Fruit fly (Drosophila melanogaster) whole organism, prepupa: Measurements from ENCODE around the gene Lsp1alpha.

Experiments
- CG11294 ChIP-seq: fragments of 200-800 bp; sonication (Bioruptor generic); IDR thresholded peaks from 2 replicates; pipeline ENCODE4 v1.3.6; 2022; ENCODE audit warnings: missing biosample characterization, missing genetic modification characterization
- CG1621 ChIP-seq: fragments of 200-800 bp; sonication (Bioruptor generic); optimal IDR thresholded peaks from 3 replicates; lab custom pipeline; 2018; ENCODE audit warnings: missing biosample characterization, mild to moderate bottlenecking, missing genetic modification characterization
- CG3032 ChIP-seq: fragments of 200-800 bp; optimal IDR thresholded peaks from 2 replicates; lab custom pipeline; 2019; ENCODE audit warnings: missing biosample characterization, mild to moderate bottlenecking, missing genetic modification characterization, moderate library complexity
- CG6163 ChIP-seq: fragments of 200-800 bp; sonication (Bioruptor generic); IDR thresholded peaks from 3 replicates; pipeline ENCODE4 v1.3.6; 2022; ENCODE audit warnings: missing biosample characterization, missing genetic modification characterization
- CG6792 ChIP-seq: fragments of 200-800 bp; sonication (Bioruptor generic); optimal IDR thresholded peaks from 3 replicates; lab custom pipeline; 2016; ENCODE audit warnings: missing biosample characterization, missing genetic modification characterization
- CG9139 ChIP-seq: fragments of 200-800 bp; sonication (Bioruptor generic); optimal IDR thresholded peaks from 3 replicates; lab custom pipeline; 2017; ENCODE audit warnings: missing biosample characterization, mild to moderate bottlenecking, missing genetic modification characterization
- Eip78C ChIP-seq: fragments of 200-800 bp; sonication (Bioruptor generic); peaks from one replicate; lab custom pipeline; 2016; ENCODE audit warnings: missing biosample characterization, missing genetic modification characterization
- Lpt ChIP-seq: fragments of 200-800 bp; sonication (Bioruptor generic); optimal IDR thresholded peaks from 3 replicates; lab custom pipeline; 2016; ENCODE audit warnings: missing biosample characterization, missing genetic modification characterization
- OdsH ChIP-seq: fragments of 200-800 bp; sonication (Bioruptor generic); optimal IDR thresholded peaks from 3 replicates; lab custom pipeline; 2016; ENCODE audit warnings: missing biosample characterization, missing genetic modification characterization
- Sox14 ChIP-seq: fragments of 200-800 bp; sonication (Bioruptor generic); optimal IDR thresholded peaks from 3 replicates; lab custom pipeline; 2016; ENCODE audit warnings: missing biosample characterization, missing genetic modification characterization
- dsx ChIP-seq: fragments of 200-800 bp; optimal IDR thresholded peaks from 3 replicates; lab custom pipeline; 2019; ENCODE audit warnings: missing biosample characterization, mild to moderate bottlenecking, missing genetic modification characterization, moderate library complexity; ENCODE audit not compliant: poor library complexity, severe bottlenecking
- lz ChIP-seq: fragments of 200-800 bp; sonication (Bioruptor generic); optimal IDR thresholded peaks from 3 replicates; lab custom pipeline; 2016; ENCODE audit warnings: missing biosample characterization, missing genetic modification characterization
- vri ChIP-seq: fragments of 200-800 bp; sonication (Bioruptor generic); optimal IDR thresholded peaks from 3 replicates; lab custom pipeline; 2016; ENCODE audit warnings: missing biosample characterization, mild to moderate bottlenecking, missing genetic modification characterization

dm6 chrX:12486294-12487020, 3.6 kb upstream of the Lsp1alpha start, which contains the start of gene Cpr11A:
- TF ChIP-seq Lpt, result no peak
- no peak for TF ChIP-seq CG6792 (GFP tag; lab: Kevin White, UChicago)
- no peak for TF ChIP-seq lz (GFP tag; lab: Kevin White, UChicago)
- no peak for TF ChIP-seq CG3032 (tag; lab: Kevin White, UChicago)
- TF ChIP-seq dsx (GFP tag; lab: Kevin White, UChicago), result no peak
- no peak for TF ChIP-seq CG6163 (GFP tag; lab: Robert Waterston, UW)
- no peak for TF ChIP-seq CG11294 (GFP tag; lab: Robert Waterston, UW)
- TF ChIP-seq CG1621, result no peak
- TF ChIP-seq vri, result no peak
- no peak for TF ChIP-seq Eip78C
- no peak for TF ChIP-seq Sox14
- TF ChIP-seq CG9139, result no peak
- TF ChIP-seq OdsH, result no peak
